Fruit fly (Drosophila melanogaster) whole organism, embryonic: ENCODE data around the gene MED18.

ENCODE experiments used
- Atf3 ChIP-seq: fragments of 200-800 bp; sonication (Bioruptor generic); optimal IDR thresholded peaks from 3 replicates; lab custom pipeline; 2016; ENCODE audit warnings: missing biosample characterization, missing genetic modification characterization
- Bgb ChIP-seq: fragments of 200-800 bp; sonication (Bioruptor generic); IDR thresholded peaks from 2 replicates; pipeline ENCODE4 v1.3.6; 2022; ENCODE audit warnings: missing biosample characterization, missing genetic modification characterization; ENCODE audit not compliant: partially characterized antibody
- BtbVII ChIP-seq: fragments of 200-800 bp; sonication (Bioruptor generic); optimal IDR thresholded peaks from 3 replicates; lab custom pipeline; 2017; ENCODE audit warnings: missing biosample characterization, mild to moderate bottlenecking, missing genetic modification characterization
- CG1024 ChIP-seq: fragments of 200-800 bp; sonication (Bioruptor generic); IDR thresholded peaks from 2 replicates; pipeline ENCODE4 v1.3.6; 2022; ENCODE audit warnings: missing biosample characterization, missing genetic modification characterization
- CG10431 ChIP-seq: fragments of 200-800 bp; sonication (Bioruptor generic); optimal IDR thresholded peaks from 3 replicates; lab custom pipeline; 2018; ENCODE audit warnings: missing biosample characterization, mild to moderate bottlenecking, missing genetic modification characterization
- CG11247 ChIP-seq: fragments of 200-800 bp; sonication (Bioruptor generic); IDR thresholded peaks from 2 replicates; pipeline ENCODE4 v1.3.6; 2022; ENCODE audit warnings: missing biosample characterization, missing genetic modification characterization
- CG11504 ChIP-seq: fragments of 200-800 bp; sonication (Bioruptor generic); optimal IDR thresholded peaks from 3 replicates; lab custom pipeline; 2019; ENCODE audit warnings: missing biosample characterization, mild to moderate bottlenecking, missing genetic modification characterization, moderate library complexity
- CG13287 ChIP-seq: fragments of 200-800 bp; sonication (Bioruptor generic); IDR thresholded peaks from 2 replicates; pipeline ENCODE4 v1.3.6; 2022; ENCODE audit warnings: missing biosample characterization, missing genetic modification characterization; ENCODE audit not compliant: partially characterized antibody
- CG15073 ChIP-seq: fragments of 200-800 bp; sonication (Bioruptor generic); optimal IDR thresholded peaks from 2 replicates; lab custom pipeline; 2016; ENCODE audit warnings: missing biosample characterization, missing genetic modification characterization
- CG16813 ChIP-seq: fragments of 200-800 bp; sonication (Bioruptor generic); IDR thresholded peaks from 3 replicates; pipeline ENCODE4 v1.3.6; 2022; ENCODE audit warnings: missing biosample characterization, missing genetic modification characterization; ENCODE audit not compliant: partially characterized antibody
- CG17328 ChIP-seq: fragments of 200-800 bp; sonication (Bioruptor generic); IDR thresholded peaks from 2 replicates; pipeline ENCODE4 v1.3.6; 2022; ENCODE audit warnings: missing biosample characterization, missing genetic modification characterization
- CG17359 ChIP-seq: fragments of 200-800 bp; sonication (Bioruptor generic); optimal IDR thresholded peaks from 3 replicates; lab custom pipeline; 2018; ENCODE audit warnings: missing biosample characterization, mild to moderate bottlenecking, missing genetic modification characterization, moderate library complexity
- CG17912 ChIP-seq: fragments of 200-800 bp; sonication (Bioruptor generic); optimal IDR thresholded peaks from 2 replicates; lab custom pipeline; 2018; ENCODE audit warnings: missing biosample characterization, mild to moderate bottlenecking, missing genetic modification characterization
- CG3065 ChIP-seq: fragments of 200-800 bp; sonication (Bioruptor generic); optimal IDR thresholded peaks from 2 replicates; lab custom pipeline; 2016; ENCODE audit warnings: missing biosample characterization, missing genetic modification characterization
- CG32532 ChIP-seq: fragments of 200-800 bp; sonication (Bioruptor generic); IDR thresholded peaks from 2 replicates; pipeline ENCODE4 v1.3.6; 2022; ENCODE audit warnings: missing biosample characterization, missing genetic modification characterization
- CG32767 ChIP-seq: fragments of 200-800 bp; sonication (Bioruptor generic); IDR thresholded peaks from 2 replicates; pipeline ENCODE4 v1.3.6; 2022; ENCODE audit warnings: missing biosample characterization, missing genetic modification characterization
- CG4707 ChIP-seq: fragments of 200-800 bp; sonication (Bioruptor generic); optimal IDR thresholded peaks from 2 replicates; lab custom pipeline; 2018; ENCODE audit warnings: missing biosample characterization, mild to moderate bottlenecking, missing genetic modification characterization, moderate library complexity
- CG6689 ChIP-seq: fragments of 200-800 bp; sonication (Bioruptor generic); IDR thresholded peaks from 2 replicates; pipeline ENCODE4 v1.3.6; 2022; ENCODE audit warnings: missing biosample characterization, missing genetic modification characterization
- CG7357 ChIP-seq: fragments of 200-800 bp; sonication (Bioruptor generic); IDR thresholded peaks from 3 replicates; pipeline ENCODE4 v1.3.6; 2022; ENCODE audit warnings: missing biosample characterization, missing genetic modification characterization
- CG7372 ChIP-seq: fragments of 200-800 bp; sonication (Bioruptor generic); IDR thresholded peaks from 2 replicates; pipeline ENCODE4 v1.3.6; 2022; ENCODE audit warnings: missing biosample characterization, missing genetic modification characterization
- CG8924 ChIP-seq: fragments of 200-800 bp; optimal IDR thresholded peaks from 3 replicates; lab custom pipeline; 2019; ENCODE audit warnings: missing biosample characterization, mild to moderate bottlenecking, missing genetic modification characterization, moderate library complexity
- CG9215 ChIP-seq: fragments of 200-800 bp; sonication (Bioruptor generic); IDR thresholded peaks from 2 replicates; pipeline ENCODE4 v1.3.6; 2022; ENCODE audit warnings: missing biosample characterization, missing genetic modification characterization
- CG9727 ChIP-seq: fragments of 200-800 bp; sonication (Bioruptor generic); optimal IDR thresholded peaks from 3 replicates; lab custom pipeline; 2017; ENCODE audit warnings: missing biosample characterization, mild to moderate bottlenecking, missing genetic modification characterization
- Chrac-16 ChIP-seq: fragments of 200-800 bp; sonication (Bioruptor generic); optimal IDR thresholded peaks from 3 replicates; lab custom pipeline; 2016; ENCODE audit warnings: missing biosample characterization, missing genetic modification characterization
- Dbx ChIP-seq: fragments of 200-800 bp; sonication (Bioruptor generic); IDR thresholded peaks from 3 replicates; pipeline ENCODE4 v1.3.6; 2022; ENCODE audit warnings: missing biosample characterization, missing genetic modification characterization
- Deaf1 ChIP-seq: fragments of 200-800 bp; optimal IDR thresholded peaks from 3 replicates; lab custom pipeline; 2019; ENCODE audit warnings: missing biosample characterization, mild to moderate bottlenecking, missing genetic modification characterization, moderate library complexity
- Fer3 ChIP-seq: fragments of 200-800 bp; sonication (Bioruptor generic); optimal IDR thresholded peaks from 2 replicates; lab custom pipeline; 2018; ENCODE audit warnings: missing biosample characterization, mild to moderate bottlenecking, missing genetic modification characterization, moderate library complexity
- Gsc ChIP-seq: fragments of 200-800 bp; sonication (Bioruptor generic); IDR thresholded peaks from 2 replicates; pipeline ENCODE4 v1.3.6; 2022; ENCODE audit warnings: missing biosample characterization, missing genetic modification characterization
- Lhr ChIP-seq: fragments of 200-800 bp; sonication (Bioruptor generic); optimal IDR thresholded peaks from 3 replicates; lab custom pipeline; 2017; ENCODE audit warnings: mild to moderate bottlenecking, missing biosample characterization, missing genetic modification reagents, missing genetic modification characterization
- Rfx ChIP-seq: fragments of 200-800 bp; sonication (Bioruptor generic); IDR thresholded peaks from 2 replicates; pipeline ENCODE4 v1.3.6; 2022; ENCODE audit warnings: missing biosample characterization, missing genetic modification characterization
- Rx ChIP-seq: fragments of 200-800 bp; sonication (Bioruptor generic); IDR thresholded peaks from 2 replicates; pipeline ENCODE4 v1.3.6; 2022; ENCODE audit warnings: missing biosample characterization, missing genetic modification characterization
- Six4 ChIP-seq: fragments of 200-800 bp; sonication (Bioruptor generic); optimal IDR thresholded peaks from 2 replicates; lab custom pipeline; 2016; ENCODE audit warnings: missing biosample characterization, missing genetic modification characterization
- Sry-β ChIP-seq: fragments of 200-800 bp; sonication (Bioruptor generic); optimal IDR thresholded peaks from 2 replicates; lab custom pipeline; 2018; ENCODE audit warnings: missing biosample characterization, mild to moderate bottlenecking, missing genetic modification characterization, moderate library complexity
- Xbp1 ChIP-seq: fragments of 200-800 bp; sonication (Bioruptor generic); optimal IDR thresholded peaks from 3 replicates; lab custom pipeline; 2016; ENCODE audit warnings: missing biosample characterization, mild to moderate bottlenecking, missing genetic modification characterization
- ab ChIP-seq: fragments of 200-800 bp; sonication (Bioruptor generic); optimal IDR thresholded peaks from 2 replicates; lab custom pipeline; 2016; ENCODE audit warnings: missing biosample characterization, missing genetic modification characterization
- bcd ChIP-seq: fragments of 200-800 bp; sonication (Bioruptor generic); optimal IDR thresholded peaks from 2 replicates; lab custom pipeline; 2017; ENCODE audit warnings: missing biosample characterization, mild to moderate bottlenecking, missing genetic modification characterization
- corto ChIP-seq: fragments of 200-800 bp; sonication (Bioruptor generic); optimal IDR thresholded peaks from 2 replicates; lab custom pipeline; 2016; ENCODE audit warnings: missing biosample characterization, mild to moderate bottlenecking, missing genetic modification characterization, moderate library complexity
- disco-r ChIP-seq: fragments of 200-800 bp; sonication (Bioruptor generic); optimal IDR thresholded peaks from 2 replicates; lab custom pipeline; 2016; ENCODE audit warnings: missing biosample characterization, missing genetic modification characterization
- ftz-f1 ChIP-seq: fragments of 200-800 bp; sonication (Bioruptor generic); optimal IDR thresholded peaks from 2 replicates; lab custom pipeline; 2016; ENCODE audit warnings: missing biosample characterization, missing genetic modification characterization
- grn ChIP-seq: fragments of 200-800 bp; sonication (Bioruptor generic); optimal IDR thresholded peaks from 3 replicates; lab custom pipeline; 2017; ENCODE audit warnings: missing biosample characterization, missing genetic modification characterization
- nmo ChIP-seq: fragments of 200-800 bp; sonication (Bioruptor generic); optimal IDR thresholded peaks from 2 replicates; lab custom pipeline; 2018; ENCODE audit warnings: missing biosample characterization, mild to moderate bottlenecking, missing genetic modification characterization, moderate library complexity
- pb ChIP-seq: fragments of 200-800 bp; sonication (Bioruptor generic); optimal IDR thresholded peaks from 3 replicates; lab custom pipeline; 2016; ENCODE audit warnings: missing biosample characterization, missing genetic modification characterization
- phol ChIP-seq: fragments of 200-800 bp; sonication (Bioruptor generic); optimal IDR thresholded peaks from 3 replicates; lab custom pipeline; 2018; ENCODE audit warnings: missing biosample characterization, mild to moderate bottlenecking, missing genetic modification characterization, moderate library complexity
- sna ChIP-seq: fragments of 200-800 bp; sonication (Bioruptor generic); IDR thresholded peaks from 2 replicates; pipeline ENCODE4 v1.3.6; 2022; ENCODE audit warnings: missing biosample characterization, missing genetic modification characterization; ENCODE audit not compliant: partially characterized antibody
- zfh1 ChIP-seq: fragments of 200-800 bp; sonication (Bioruptor generic); IDR thresholded peaks from 3 replicates; pipeline ENCODE4 v1.3.6; 2022; ENCODE audit warnings: missing biosample characterization, missing genetic modification characterization

Gene MED18

DNA sequence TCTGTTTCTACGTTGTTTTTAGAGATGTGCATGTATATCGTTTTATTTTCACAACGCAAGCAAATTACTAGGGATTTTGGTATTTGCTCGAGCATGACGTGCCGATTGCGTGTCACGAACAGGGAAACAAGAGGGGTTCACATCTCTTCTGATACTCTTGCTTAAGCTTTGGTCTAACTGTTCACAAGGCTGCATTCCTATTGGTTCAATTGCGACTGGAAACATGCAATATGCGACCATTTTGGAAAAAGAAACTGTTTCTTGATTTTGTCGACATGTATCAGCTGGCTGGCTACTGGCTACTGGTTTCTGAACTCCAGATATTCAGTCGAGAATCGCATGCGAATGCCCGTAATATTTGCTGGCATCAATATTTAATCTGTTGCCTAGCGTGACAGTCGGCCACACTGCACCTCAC, 14.4 kb downstream of the MED18 start, which contains the start of gene Coa8 (continued):
- TF ChIP-seq Sry-β (GFP tag; lab: Kevin White, UChicago) (no peak), CG11247 (GFP tag; lab: Robert Waterston, UW) (0 out of 2 replicates have a peak, but pooled peaks have one; percentile 19), Dbx (GFP tag; lab: Robert Waterston, UW) (peak; percentile 62; the same call in 1 of the 3 replicates), Six4 (GFP tag; lab: Kevin White, UChicago) (no peak), CG9727 (GFP tag; lab: Kevin White, UChicago) (no peak), ab (GFP tag; lab: Kevin White, UChicago) (no peak), corto (no peak), CG17328 (GFP tag; lab: Robert Waterston, UW) (0 out of 2 replicates have a peak, but pooled peaks have one; percentile 15), CG16813 (GFP tag; lab: Robert Waterston, UW) (peak; percentile 42), nmo (GFP tag; lab: Kevin White, UChicago) (peak; percentile 40), ftz-f1 (no peak), CG8924 (tag; lab: Kevin White, UChicago) (peak; percentile 7), CG13287 (GFP tag; lab: Robert Waterston, UW) (peak; percentile 54), Rfx (GFP tag; lab: Robert Waterston, UW) (peak; percentile 77), BtbVII (GFP tag; lab: Kevin White, UChicago) (peak; percentile 10), grn (GFP tag; lab: Kevin White, UChicago) (no peak), CG17912 (GFP tag; lab: Kevin White, UChicago) (no peak), Deaf1 (tag; lab: Kevin White, UChicago) (no peak), Gsc (GFP tag; lab: Robert Waterston, UW) (no peak), CG4707 (GFP tag; lab: Kevin White, UChicago) (no peak), Xbp1 (GFP tag; lab: Kevin White, UChicago) (peak; percentile 56), CG6689 (peak; percentile 25; the same call in 1 of the 2 replicates), Lhr (GFP tag; lab: Kevin White, UChicago) (peak; percentile 31), pb (GFP tag; lab: Kevin White, UChicago) (no peak), CG7372 (GFP tag; lab: Robert Waterston, UW) (0 out of 2 replicates have a peak, but pooled peaks have one; percentile 25), CG15073 (no peak), Chrac-16 (GFP tag; lab: Kevin White, UChicago) (peak; percentile 14), CG9215 (GFP tag; lab: Robert Waterston, UW) (peak; percentile 50), Bgb (GFP tag; lab: Robert Waterston, UW) (peak; percentile 39; the same call in 1 of the 2 replicates), CG32767 (GFP tag; lab: Robert Waterston, UW) (no peak), CG11504 (no peak), CG17359 (tag; lab: Kevin White, UChicago) (peak; percentile 12), Atf3 (GFP tag; lab: Kevin White, UChicago) (peak; percentile 23), CG1024 (GFP tag; lab: Robert Waterston, UW) (no peak), Fer3 (tag; lab: Kevin White, UChicago) (peak; percentile 24), CG10431 (GFP tag; lab: Kevin White, UChicago) (peak; percentile 8), disco-r (no peak), CG7357 (GFP tag; lab: Robert Waterston, UW) (0 out of 3 replicates have a peak, but pooled peaks have one; percentile 5), phol (tag; lab: Kevin White, UChicago) (peak; percentile 45), bcd (peak; percentile 37), sna (peak; percentile 39; the same call in 1 of the 2 replicates), CG32532 (GFP tag; lab: Robert Waterston, UW) (peak; percentile 71; the same call in 1 of the 2 replicates), zfh1 (GFP tag; lab: Robert Waterston, UW) (peak; percentile 46; the same call in 2 of the 3 replicates), CG3065 (GFP tag; lab: Kevin White, UChicago) (no peak), Rx (GFP tag; lab: Robert Waterston, UW) (peak; percentile 14; the same call in 1 of the 2 replicates)
